Fruit fly (Drosophila melanogaster): ENCODE results near the gene Dtd.

Dtd gene

DNA sequence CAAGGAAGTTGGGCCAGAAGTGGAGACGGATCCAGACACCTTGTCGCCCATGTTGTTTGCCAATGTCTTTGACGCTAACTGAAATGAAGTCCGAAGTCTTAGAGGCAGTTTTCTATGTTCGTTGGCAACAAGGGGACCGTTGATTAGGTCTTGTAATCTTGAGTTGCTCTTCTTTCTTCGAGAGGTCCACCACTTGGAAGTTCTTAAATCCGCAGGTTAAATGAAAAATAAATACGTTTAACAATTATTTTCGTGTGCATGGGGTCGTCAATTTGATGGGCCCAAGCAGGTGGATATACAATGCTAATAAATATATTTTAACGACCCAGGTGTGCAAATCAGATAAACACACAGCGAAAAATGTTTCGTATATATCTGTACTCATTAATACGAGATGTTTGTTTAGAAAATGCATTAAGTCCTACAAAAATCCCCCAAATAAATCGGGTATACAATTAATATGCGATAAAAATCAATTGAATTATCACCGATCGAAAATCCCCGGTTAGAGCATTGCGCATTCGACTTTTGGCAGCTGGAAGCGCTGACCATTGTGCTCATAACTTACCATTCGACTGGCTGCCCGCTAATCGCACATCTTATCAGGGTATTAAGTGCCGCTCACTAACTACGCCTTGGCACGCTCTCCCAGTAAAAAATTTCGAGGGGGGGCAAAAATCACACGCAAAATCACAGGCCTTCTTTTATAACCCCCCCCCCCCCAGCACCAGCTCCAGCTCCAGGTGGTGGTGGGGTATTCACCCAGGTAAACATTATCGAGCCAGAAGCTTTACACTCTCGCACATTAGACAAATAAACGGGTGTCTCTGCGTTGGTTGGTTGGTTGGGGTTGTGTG is 30.9 kb downstream of the Dtd start, which contains the start of gene PGRP-LB (continued):
- no peak for TF ChIP-seq bowl (GFP tag; IDR thresholded peaks at IDR 0.05)
- no peak for TF ChIP-seq jigr1 (GFP tag; IDR thresholded peaks at IDR 0.05)
- peak; percentile 32 for TF ChIP-seq lab (GFP tag; optimal IDR thresholded peaks at IDR 0.05)
- TF ChIP-seq CG9215 (GFP tag; IDR thresholded peaks at IDR 0.05) = no peak
- TF ChIP-seq H15 (GFP tag; IDR thresholded peaks at IDR 0.05) = no peak
- TF ChIP-seq CG4707 (GFP tag; optimal IDR thresholded peaks at IDR 0.05) = no peak
- TF ChIP-seq CG15514 (GFP tag; optimal IDR thresholded peaks at IDR 0.05) = no peak
- no peak for TF ChIP-seq CG31224 (GFP tag; IDR thresholded peaks at IDR 0.05)
- TF ChIP-seq CG7372 (GFP tag; IDR thresholded peaks at IDR 0.05) = no peak
- no peak for TF ChIP-seq ERR (GFP tag; optimal IDR thresholded peaks at IDR 0.05)
- no peak for TF ChIP-seq Fer1 (GFP tag; optimal IDR thresholded peaks at IDR 0.05)
- no peak for TF ChIP-seq CG8359 (GFP tag; optimal IDR thresholded peaks at IDR 0.05; ENCODE audit: borderline replicate concordance)
- no peak for TF ChIP-seq Mrtf (GFP tag; IDR thresholded peaks at IDR 0.05)
- peak; percentile 27 for TF ChIP-seq CG15011 (GFP tag; optimal IDR thresholded peaks at IDR 0.05)
- TF ChIP-seq eve (GFP tag; optimal IDR thresholded peaks at IDR 0.05) = no peak
- TF ChIP-seq tin (GFP tag; optimal IDR thresholded peaks at IDR 0.05) = no peak
- no peak for TF ChIP-seq prd (optimal IDR thresholded peaks at IDR 0.05)
- TF ChIP-seq prd (GFP tag; IDR thresholded peaks at IDR 0.05) = no peak
- no peak for TF ChIP-seq pfk (GFP tag; optimal IDR thresholded peaks at IDR 0.05)
- no peak for TF ChIP-seq CG12236 (GFP tag; optimal IDR thresholded peaks at IDR 0.05)
- TF ChIP-seq CG7987 (GFP tag; optimal IDR thresholded peaks at IDR 0.05) = no peak
- TF ChIP-seq toy (GFP tag; IDR thresholded peaks at IDR 0.05) = no peak
- TF ChIP-seq nom (GFP tag; optimal IDR thresholded peaks at IDR 0.05) = no peak
- TF ChIP-seq NC2α (GFP tag; optimal IDR thresholded peaks at IDR 0.05) = no peak
- TF ChIP-seq Doc2 (GFP tag; IDR thresholded peaks at IDR 0.05) = no peak
- no peak for TF ChIP-seq so (GFP tag; IDR thresholded peaks at IDR 0.05)
- TF ChIP-seq Sox102F (GFP tag; optimal IDR thresholded peaks at IDR 0.05) = no peak
- no peak for TF ChIP-seq dati (GFP tag; IDR thresholded peaks at IDR 0.05)
- TF ChIP-seq nerfin-1 (tag; optimal IDR thresholded peaks at IDR 0.05) = no peak
- no peak for TF ChIP-seq Hmx (GFP tag; optimal IDR thresholded peaks at IDR 0.05)
- no peak for TF ChIP-seq CG6683 (GFP tag; optimal IDR thresholded peaks at IDR 0.05)
- no peak for TF ChIP-seq otp (GFP tag; IDR thresholded peaks at IDR 0.05)
- no peak for TF ChIP-seq klu (GFP tag; IDR thresholded peaks at IDR 0.05)
- no peak for TF ChIP-seq CG1832 (GFP tag; optimal IDR thresholded peaks at IDR 0.05)
- no peak for TF ChIP-seq CG31365 (tag; optimal IDR thresholded peaks at IDR 0.05)
- TF ChIP-seq CG2116 (GFP tag; optimal IDR thresholded peaks at IDR 0.05) = no peak
- TF ChIP-seq gfzf (GFP tag; optimal IDR thresholded peaks at IDR 0.05) = no peak
- TF ChIP-seq CG8765 (GFP tag; IDR thresholded peaks at IDR 0.05) = no peak
- no peak for TF ChIP-seq wek (GFP tag; optimal IDR thresholded peaks at IDR 0.05)
- no peak for TF ChIP-seq CG15696 (tag; optimal IDR thresholded peaks at IDR 0.05)
- no peak for TF ChIP-seq Tbp (GFP tag; optimal IDR thresholded peaks at IDR 0.05)
- no peak for TF ChIP-seq CG17912 (GFP tag; optimal IDR thresholded peaks at IDR 0.05)
- TF ChIP-seq CG6813 (GFP tag; optimal IDR thresholded peaks at IDR 0.05) = no peak
- no peak for TF ChIP-seq D (optimal IDR thresholded peaks at IDR 0.05)
- no peak for TF ChIP-seq D (GFP tag; optimal IDR thresholded peaks at IDR 0.05)
- TF ChIP-seq CG2129 (GFP tag; IDR thresholded peaks at IDR 0.05; ENCODE audit: partially characterized antibody) = no peak
- TF ChIP-seq Hr3 (GFP tag; optimal IDR thresholded peaks at IDR 0.05) = peak; percentile 15
- peak; percentile 32 for TF ChIP-seq abd-A (tag; optimal IDR thresholded peaks at IDR 0.05)
- no peak for TF ChIP-seq p53 (GFP tag; optimal IDR thresholded peaks at IDR 0.05)
- no peak for TF ChIP-seq nerfin-2 (GFP tag; IDR thresholded peaks at IDR 0.05; ENCODE audit: partially characterized antibody)

All from whole organism, embryonic.